Worm (Caenorhabditis elegans) whole organism, L4 larva: ENCODE measurements around the gene F32D1.7.

Experiments used
- mep-1 ChIP-seq: fragments of 150-350 bp; sonication (generic microtip); optimal IDR thresholded peaks from 3 replicates; lab custom pipeline; 2014; ENCODE audit warnings: missing biosample characterization, missing genetic modification characterization
- mes-2 ChIP-seq: sonication (generic microtip); optimal IDR thresholded peaks from 2 replicates; lab custom pipeline; 2016; ENCODE audit warnings: missing genotype, mild to moderate bottlenecking, missing genetic modification characterization, missing compliant biosample characterization; ENCODE audit not compliant: poor library complexity, severe bottlenecking
- nhr-25 ChIP-seq: sonication (generic microtip); optimal IDR thresholded peaks from 2 replicates; lab custom pipeline; 2017; ENCODE audit warnings: missing genetic modification characterization, mild to moderate bottlenecking, missing compliant biosample characterization, antibody characterized with exemption, moderate library complexity, borderline replicate concordance; ENCODE audit not compliant: insufficient read depth
- nhr-28 ChIP-seq: fragments of 150-350 bp; optimal IDR thresholded peaks from 2 replicates; lab custom pipeline; 2014; ENCODE audit warnings: missing biosample characterization, missing genetic modification characterization
- zag-1 ChIP-seq: fragments of 150-350 bp; optimal IDR thresholded peaks from 2 replicates; lab custom pipeline; 2014; ENCODE audit warnings: missing biosample characterization, missing genetic modification characterization

DNA sequence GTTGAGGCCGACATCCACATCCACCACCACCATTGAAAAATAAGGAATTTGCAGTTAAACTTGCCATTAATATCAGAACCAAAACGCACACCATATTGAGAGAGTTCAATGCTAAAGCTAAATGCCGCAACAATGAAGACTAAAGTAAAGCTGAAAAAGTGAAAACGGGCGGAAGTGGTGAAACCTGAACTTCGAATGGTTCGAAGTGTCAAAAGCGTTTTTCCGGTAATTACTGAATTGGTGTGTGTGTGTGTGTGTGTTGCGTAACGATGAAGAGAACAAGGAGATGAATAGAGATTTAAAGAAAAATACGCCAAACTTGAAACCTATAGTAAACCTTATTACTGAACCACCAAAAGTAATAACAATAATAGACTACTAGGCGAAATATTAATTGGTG is 11.5 kb downstream of the F32D1.7 start, which contains the start of gene grl-13:
- no peak for TF ChIP-seq mep-1 (tag; lab: Kevin White, UChicago)
- TF ChIP-seq zag-1 (tag; lab: Kevin White, UChicago) = no peak
- TF ChIP-seq nhr-28 = no peak
- TF ChIP-seq nhr-25 (tag; lab: Kevin White, UChicago) = no peak
- TF ChIP-seq mes-2 (tag; lab: Kevin White, UChicago) = no peak
